Fruit fly (Drosophila melanogaster): Measurements from ENCODE around the gene Cpr78Cc.

The Cpr78Cc gene

DNA sequence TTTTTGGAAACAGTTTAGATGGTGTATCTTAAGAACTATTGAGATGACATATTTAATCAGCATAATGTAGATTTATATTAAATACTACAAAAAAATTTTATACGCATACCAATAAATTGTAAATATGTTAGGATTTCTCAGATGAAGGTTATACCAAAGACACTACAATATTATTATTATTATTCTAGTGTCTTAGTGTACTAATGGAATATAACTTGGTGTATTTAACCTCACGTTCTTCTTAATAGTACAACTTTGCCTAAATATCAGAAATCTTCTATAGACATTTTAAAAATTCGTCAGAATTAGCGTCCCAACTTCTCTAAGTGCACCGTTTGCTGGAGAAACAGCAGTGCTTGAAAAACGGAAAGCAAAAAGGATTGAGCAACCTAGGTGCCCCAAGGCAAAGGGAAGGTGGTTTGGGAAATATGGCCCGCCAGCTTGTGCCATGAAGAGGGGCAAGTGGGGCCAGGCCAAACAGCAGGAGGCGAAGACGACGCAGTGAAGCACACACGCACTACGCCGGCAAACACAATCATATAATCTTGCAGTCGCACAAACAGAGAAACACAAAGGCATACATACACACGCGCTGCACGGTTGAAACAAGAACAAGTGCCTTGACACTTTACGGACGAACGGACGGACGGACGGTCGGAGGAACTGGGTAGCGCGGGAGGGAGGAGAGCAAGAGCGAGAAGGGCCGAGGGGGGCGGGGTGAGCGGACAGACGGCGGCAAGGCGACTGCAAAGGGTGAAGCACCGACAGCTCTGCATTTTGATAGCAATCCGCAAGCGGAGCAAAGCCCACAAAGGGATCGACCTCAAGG, 47.2 kb upstream of the Cpr78Cc start (continued):
- peak; percentile 77 for TF ChIP-seq CG3032 (tag; optimal IDR thresholded peaks at IDR 0.05)
- peak; percentile 53 for TF ChIP-seq CG34406 (GFP tag; optimal IDR thresholded peaks at IDR 0.05)
- TF ChIP-seq CG31627 (GFP tag; optimal IDR thresholded peaks at IDR 0.05) = no peak
- peak; percentile 68 for TF ChIP-seq topi (GFP tag; optimal IDR thresholded peaks at IDR 0.05)
- no peak for TF ChIP-seq CG11762 (GFP tag; optimal IDR thresholded peaks at IDR 0.05; ENCODE audit: insufficient read depth)
- TF ChIP-seq CG6808 (GFP tag; optimal IDR thresholded peaks at IDR 0.05) = peak; percentile 66
- no peak for TF ChIP-seq CG8119 (GFP tag; IDR thresholded peaks at IDR 0.05)
- TF ChIP-seq Sox14 (GFP tag; optimal IDR thresholded peaks at IDR 0.05) = no peak
- no peak for TF ChIP-seq Ets21C (GFP tag; optimal IDR thresholded peaks at IDR 0.05)
- TF ChIP-seq Sox15 (GFP tag; optimal IDR thresholded peaks at IDR 0.05) = peak; percentile 31
- peak; percentile 51 for TF ChIP-seq cyc (GFP tag; optimal IDR thresholded peaks at IDR 0.05)
- TF ChIP-seq CG15336 (GFP tag; IDR thresholded peaks at IDR 0.05) = no peak
- peak; percentile 69 for TF ChIP-seq svp (GFP tag)
- no peak for TF ChIP-seq Blimp-1 (GFP tag; optimal IDR thresholded peaks at IDR 0.05)
- TF ChIP-seq net (GFP tag; optimal IDR thresholded peaks at IDR 0.05) = peak; percentile 34
- peak; percentile 66 for TF ChIP-seq CG3919 (GFP tag; optimal IDR thresholded peaks at IDR 0.05)
- TF ChIP-seq ss (GFP tag; optimal IDR thresholded peaks at IDR 0.05) = no peak
- no peak for TF ChIP-seq CG1621 (tag; optimal IDR thresholded peaks at IDR 0.05)
- peak; percentile 28 for TF ChIP-seq CG11902 (GFP tag; optimal IDR thresholded peaks at IDR 0.05)
- peak; percentile 34 for TF ChIP-seq CG16779 (tag; optimal IDR thresholded peaks at IDR 0.05)
- TF ChIP-seq Hr4 (GFP tag; optimal IDR thresholded peaks at IDR 0.05) = peak; percentile 25
- no peak for TF ChIP-seq vri (GFP tag; optimal IDR thresholded peaks at IDR 0.05)
- TF ChIP-seq lz (GFP tag; optimal IDR thresholded peaks at IDR 0.05) = peak; percentile 59
- peak; percentile 31 for TF ChIP-seq CG8319 (GFP tag; optimal IDR thresholded peaks at IDR 0.05)
- no peak for TF ChIP-seq Gug (GFP tag; IDR thresholded peaks at IDR 0.05)
- no peak for TF ChIP-seq CG4318 (GFP tag; optimal IDR thresholded peaks at IDR 0.05)
- peak; percentile 65 for TF ChIP-seq acj6 (GFP tag; optimal IDR thresholded peaks at IDR 0.05)
- TF ChIP-seq CG6163 (GFP tag; IDR thresholded peaks at IDR 0.05) = peak; percentile 40; the same call in 1 of the 3 replicates
- peak; percentile 47 for TF ChIP-seq OdsH (GFP tag; optimal IDR thresholded peaks at IDR 0.05)
- no peak for TF ChIP-seq Lpt (GFP tag; optimal IDR thresholded peaks at IDR 0.05)
- TF ChIP-seq fkh (GFP tag; optimal IDR thresholded peaks at IDR 0.05) = peak; percentile 59
- TF ChIP-seq fd59A (GFP tag; optimal IDR thresholded peaks at IDR 0.05) = peak; percentile 51

DNA sequence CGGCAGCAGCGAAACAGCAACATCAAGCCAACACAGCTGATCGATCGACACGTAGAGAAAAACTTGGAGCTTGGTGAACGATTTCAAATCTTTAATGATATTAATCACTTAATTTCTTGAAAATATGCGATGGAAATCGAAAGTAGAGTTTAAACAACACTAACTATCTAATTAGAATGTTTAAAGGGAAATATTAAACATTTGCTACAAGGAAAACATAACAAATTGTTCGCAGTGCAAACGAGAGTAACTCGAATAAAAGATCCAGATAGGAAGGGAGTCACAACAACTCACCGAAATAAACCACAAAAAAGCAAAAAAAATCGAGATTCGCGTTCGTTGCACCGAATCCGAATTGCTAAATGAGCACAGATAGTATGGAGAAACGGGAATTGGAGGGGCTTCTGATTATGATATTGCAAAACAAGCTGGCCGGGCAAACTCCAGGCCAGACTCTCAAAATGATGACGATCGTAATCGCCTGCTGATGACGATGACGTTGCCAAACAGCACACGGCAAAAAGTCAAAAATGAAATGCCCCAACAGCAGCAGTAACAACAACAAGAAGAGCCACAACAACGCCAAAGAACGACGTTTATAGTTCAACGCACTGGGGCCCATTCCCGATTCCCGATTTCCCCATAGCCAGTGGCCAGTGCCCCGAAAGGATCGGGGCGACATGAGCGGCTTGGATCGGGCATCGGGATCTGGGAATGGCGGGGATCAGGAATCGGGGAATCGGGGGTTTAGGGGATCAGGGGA, 46.4 kb upstream of the Cpr78Cc start:
- TF ChIP-seq fkh (GFP tag; optimal IDR thresholded peaks at IDR 0.05) (no peak), fd59A (GFP tag; optimal IDR thresholded peaks at IDR 0.05) (peak; percentile 98), acj6 (GFP tag; optimal IDR thresholded peaks at IDR 0.05) (peak; percentile 99), Blimp-1 (GFP tag; optimal IDR thresholded peaks at IDR 0.05) (peak; percentile 97), CG9139 (GFP tag; optimal IDR thresholded peaks at IDR 0.05) (peak; percentile 98), CG6792 (GFP tag; optimal IDR thresholded peaks at IDR 0.05) (peak; percentile 99), esn (GFP tag; optimal IDR thresholded peaks at IDR 0.05) (peak; percentile 100), Smox (GFP tag; optimal IDR thresholded peaks at IDR 0.05) (peak; percentile 99), Hr4 (GFP tag; optimal IDR thresholded peaks at IDR 0.05) (peak; percentile 83), Sox15 (GFP tag; optimal IDR thresholded peaks at IDR 0.05) (peak; percentile 98), svp (GFP tag) (peak; percentile 100), ss (GFP tag; optimal IDR thresholded peaks at IDR 0.05) (peak; percentile 93 to 99), eg (GFP tag; IDR thresholded peaks at IDR 0.05) (peak; percentile 82), lz (GFP tag; optimal IDR thresholded peaks at IDR 0.05) (peak; percentile 99), Ets96B (tag; optimal IDR thresholded peaks at IDR 0.05) (peak; percentile 99), CG6808 (GFP tag; optimal IDR thresholded peaks at IDR 0.05) (peak; percentile 98), CG4318 (GFP tag; optimal IDR thresholded peaks at IDR 0.05) (peak; percentile 65), CG15336 (GFP tag; IDR thresholded peaks at IDR 0.05) (peak; percentile 82), CG6276 (GFP tag; optimal IDR thresholded peaks at IDR 0.05) (peak; percentile 71), Hr38 (GFP tag; optimal IDR thresholded peaks at IDR 0.05) (no peak), achi (GFP tag; optimal IDR thresholded peaks at IDR 0.05) (peak; percentile 98), spab (GFP tag; optimal IDR thresholded peaks at IDR 0.05) (peak; percentile 99), CG32006 (GFP tag; optimal IDR thresholded peaks at IDR 0.05) (peak; percentile 81), Hr39 (GFP tag; optimal IDR thresholded peaks at IDR 0.05) (peak; percentile 99), Met (GFP tag; optimal IDR thresholded peaks at IDR 0.05) (peak; percentile 99), CG34406 (GFP tag; optimal IDR thresholded peaks at IDR 0.05) (peak; percentile 99), CG8319 (GFP tag; optimal IDR thresholded peaks at IDR 0.05) (peak; percentile 99), net (GFP tag; optimal IDR thresholded peaks at IDR 0.05) (peak; percentile 97), cyc (GFP tag; optimal IDR thresholded peaks at IDR 0.05) (peak; percentile 99), CG3032 (tag; optimal IDR thresholded peaks at IDR 0.05) (peak; percentile 99), CG11902 (GFP tag; optimal IDR thresholded peaks at IDR 0.05) (peak; percentile 99)
